Worm (Caenorhabditis elegans) whole organism, mixed stage, embryonic: Measurements from ENCODE around the gene fan-1.
"Not testable (repeated sequence)": the region's sequence is repeated elsewhere in the genome, so short reads cannot be mapped to it uniquely, and the experiment has no call there.

Source experiments
- M03D4.4 ChIP-seq: sonication (generic microtip); optimal IDR thresholded peaks from 2 replicates; lab custom pipeline; 2017; ENCODE audit warnings: mild to moderate bottlenecking, missing genetic modification characterization, missing compliant biosample characterization
- ceh-83 ChIP-seq: fragments of 200-800 bp; sonication (Bioruptor generic); optimal IDR thresholded peaks from 2 replicates; lab custom pipeline; 2018; ENCODE audit warnings: mild to moderate bottlenecking, missing genetic modification characterization, missing compliant biosample characterization
- flh-1 ChIP-seq: fragments of 200-800 bp; sonication (Bioruptor generic); optimal IDR thresholded peaks from 2 replicates; lab custom pipeline; 2018; ENCODE audit warnings: mild to moderate bottlenecking, missing genetic modification characterization, moderate library complexity, missing compliant biosample characterization
- lin-13 ChIP-seq: fragments of 150-350 bp; optimal IDR thresholded peaks from 2 replicates; lab custom pipeline; 2014; ENCODE audit warnings: missing biosample characterization, missing genetic modification characterization
- lsy-2 ChIP-seq: fragments of 150-350 bp; optimal IDR thresholded peaks from 2 replicates; lab custom pipeline; 2014; ENCODE audit warnings: missing biosample characterization, missing genetic modification characterization
- mab-5 ChIP-seq: fragments of 150-350 bp; optimal IDR thresholded peaks from 2 replicates; lab custom pipeline; 2014; ENCODE audit warnings: missing biosample characterization, missing genetic modification characterization
- nhr-12 ChIP-seq: fragments of 150-350 bp; optimal IDR thresholded peaks from 2 replicates; lab custom pipeline; 2014; ENCODE audit warnings: missing biosample characterization, missing genetic modification characterization
- nhr-76 ChIP-seq: sonication (generic microtip); optimal IDR thresholded peaks from 2 replicates; lab custom pipeline; 2017; ENCODE audit warnings: missing biosample characterization, missing genetic modification characterization
- pha-4 ChIP-seq: fragments of 150-350 bp; optimal IDR thresholded peaks from 2 replicates; lab custom pipeline; 2018; ENCODE audit warnings: missing biosample characterization, missing genetic modification reagents, missing genetic modification characterization
- snpc-4 ChIP-seq: fragments of 150-350 bp; optimal IDR thresholded peaks from 2 replicates; lab custom pipeline; 2014; ENCODE audit warnings: missing biosample characterization, missing genetic modification characterization

DNA sequence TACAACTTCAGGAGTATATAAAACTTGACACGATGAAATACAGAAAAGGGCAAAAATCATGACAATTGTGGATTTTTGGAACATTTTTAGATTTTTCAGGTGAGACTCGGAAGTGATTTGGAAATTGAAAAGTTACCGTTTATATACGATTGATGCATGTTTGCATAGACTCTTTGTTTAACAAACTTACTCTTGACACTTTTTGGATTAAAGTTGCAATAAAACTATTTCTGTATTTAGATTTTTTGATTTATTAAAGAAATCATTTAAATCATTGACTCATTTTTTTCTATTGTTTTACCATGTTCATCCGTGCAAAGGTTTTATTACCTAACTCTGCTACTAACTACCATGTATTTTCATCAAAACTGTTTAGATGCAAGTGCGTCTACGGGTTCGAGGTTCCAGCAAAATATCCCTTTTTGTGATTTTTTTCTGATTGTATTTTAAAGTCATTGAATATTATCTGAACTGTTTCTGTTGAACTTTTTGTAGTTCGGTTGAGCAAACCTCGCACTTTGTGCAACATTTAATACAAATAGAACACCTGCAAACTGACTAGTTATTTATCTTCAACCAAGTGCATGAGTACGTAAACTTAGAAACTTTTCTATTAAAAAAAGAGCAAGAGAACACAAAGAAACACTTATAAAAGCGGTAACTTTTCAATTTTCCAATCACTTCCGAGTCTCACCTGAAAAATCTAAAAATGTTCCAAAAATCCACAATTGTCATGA, 42.7 kb downstream of the fan-1 start, which contains the start of the genes nspb-1 and nspb-2:
- TF ChIP-seq nhr-12 (tag; lab: Kevin White, UChicago); ceh-83 (GFP tag; lab: Kevin White, UChicago); flh-1; lsy-2 (tag; lab: Kevin White, UChicago); pha-4; snpc-4 (tag; lab: Kevin White, UChicago); mab-5 (tag; lab: Kevin White, UChicago); nhr-76 (tag; lab: Kevin White, UChicago); lin-13 (tag; lab: Kevin White, UChicago); M03D4.4: not testable (repeated sequence)
